Fruit fly (Drosophila melanogaster) whole organism, wandering third instar larva: ENCODE data around the gene CG10031.

Experiments used
- Abd-B ChIP-seq: fragments of >200 bp; optimal IDR thresholded peaks from 2 replicates; lab custom pipeline; 2017; ENCODE audit warnings: missing biosample characterization, missing genetic modification characterization
- CG32264 ChIP-seq: fragments of 200-800 bp; sonication (Bioruptor generic); optimal IDR thresholded peaks from 2 replicates; lab custom pipeline; 2016; ENCODE audit warnings: missing biosample characterization, missing genetic modification characterization
- CG9705 ChIP-seq: fragments of 200-800 bp; sonication (Bioruptor generic); optimal IDR thresholded peaks from 2 replicates; lab custom pipeline; 2018; ENCODE audit warnings: missing biosample characterization, mild to moderate bottlenecking, missing genetic modification characterization
- CrebA ChIP-seq: fragments of 200-800 bp; sonication (Bioruptor generic); optimal IDR thresholded peaks from 2 replicates; lab custom pipeline; 2016; ENCODE audit warnings: missing biosample characterization, mild to moderate bottlenecking, missing genetic modification characterization, borderline replicate concordance
- Dfd ChIP-seq: fragments of >200 bp; optimal IDR thresholded peaks from 2 replicates; lab custom pipeline; 2017; ENCODE audit warnings: missing biosample characterization, missing genetic modification characterization
- Dif ChIP-seq: fragments of 200-275, 200-300 bp; sonication (Bioruptor generic); optimal IDR thresholded peaks from 2 replicates; lab custom pipeline; 2018; ENCODE audit warnings: missing biosample characterization, missing genetic modification characterization; ENCODE audit not compliant: partially characterized antibody
- GATAd ChIP-seq: sonication (Bioruptor generic); optimal IDR thresholded peaks from 2 replicates; lab custom pipeline; 2016; ENCODE audit warnings: missing biosample characterization, missing genetic modification characterization
- HLH106 ChIP-seq: fragments of 200-800 bp; optimal IDR thresholded peaks from 3 replicates; lab custom pipeline; 2019; ENCODE audit warnings: missing biosample characterization, mild to moderate bottlenecking, missing genetic modification characterization, moderate library complexity
- Hnf4 ChIP-seq: fragments of 200-800 bp; sonication (Bioruptor generic); optimal IDR thresholded peaks from 2 replicates; lab custom pipeline; 2016; ENCODE audit warnings: missing biosample characterization, mild to moderate bottlenecking, missing genetic modification characterization
- Hr78 ChIP-seq: fragments of >200 bp; optimal IDR thresholded peaks from 2 replicates; lab custom pipeline; 2017; ENCODE audit warnings: missing biosample characterization, missing genetic modification characterization
- Hr83 ChIP-seq: fragments of 200-300 bp; sonication (Bioruptor generic); optimal IDR thresholded peaks from 2 replicates; lab custom pipeline; 2016; ENCODE audit warnings: missing biosample characterization, mild to moderate bottlenecking, missing genetic modification characterization, moderate library complexity; ENCODE audit not compliant: poor library complexity, severe bottlenecking
- Jra ChIP-seq: sonication (Bioruptor generic); optimal IDR thresholded peaks from 2 replicates; lab custom pipeline; 2016; ENCODE audit warnings: missing biosample characterization, missing genetic modification characterization
- Mio ChIP-seq: sonication (Bioruptor generic); optimal IDR thresholded peaks from 2 replicates; lab custom pipeline; 2016; ENCODE audit warnings: missing biosample characterization, missing genetic modification characterization
- Myc ChIP-seq: fragments of >200 bp; optimal IDR thresholded peaks from 2 replicates; lab custom pipeline; 2017
- N ChIP-seq: fragments of >200 bp; optimal IDR thresholded peaks from 2 replicates; lab custom pipeline; 2018; ENCODE audit warnings: missing biosample characterization, missing external identifiers, missing genetic modification characterization
- OdsH ChIP-seq: fragments of 200-800 bp; sonication (Bioruptor generic); optimal IDR thresholded peaks from 2 replicates; lab custom pipeline; 2016; ENCODE audit warnings: missing biosample characterization, mild to moderate bottlenecking, missing genetic modification characterization
- Rel ChIP-seq, 2 experiments: fragments of 200-800 bp; sonication (Bioruptor generic) in 1 of 2; optimal IDR thresholded peaks; 2 replicates in 1 of 2; 3 replicates in 1 of 2; lab custom pipeline; 2016 to 2019; ENCODE audit warnings: mild to moderate bottlenecking in 2 of 2, missing biosample characterization in 2 of 2, missing genetic modification characterization in 2 of 2, moderate library complexity in 1 of 2
- Sp1 ChIP-seq: fragments of 200-800 bp; sonication (Bioruptor generic); optimal IDR thresholded peaks from 3 replicates; lab custom pipeline; 2019; ENCODE audit warnings: missing biosample characterization, mild to moderate bottlenecking, missing genetic modification characterization, moderate library complexity
- Vsx2 ChIP-seq: fragments of 200-300, 225-300 bp; sonication (Bioruptor generic); optimal IDR thresholded peaks from 2 replicates; lab custom pipeline; 2018; ENCODE audit warnings: missing biosample characterization, missing genetic modification characterization; ENCODE audit not compliant: partially characterized antibody
- br ChIP-seq: fragments of 200-800 bp; sonication (Bioruptor generic); optimal IDR thresholded peaks from 2 replicates; lab custom pipeline; 2016; ENCODE audit warnings: missing biosample characterization, missing genetic modification characterization
- brk ChIP-seq: fragments of 200-800 bp; sonication (Bioruptor generic); optimal IDR thresholded peaks from 2 replicates; lab custom pipeline; 2016; ENCODE audit warnings: missing biosample characterization, mild to moderate bottlenecking, missing genetic modification characterization
- dl ChIP-seq, 2 experiments: fragments of 175-275, 200-275 bp in 1 of 2; fragments of 200-275 bp in 1 of 2; sonication (Bioruptor generic); optimal IDR thresholded peaks; lab custom pipeline; 2018; ENCODE audit warnings: mild to moderate bottlenecking in 2 of 2, missing biosample characterization in 2 of 2, missing genetic modification characterization in 2 of 2, moderate library complexity in 2 of 2; ENCODE audit not compliant: partially characterized antibody in 2 of 2, insufficient read depth in 1 of 2
- dmrt93B ChIP-seq: fragments of 200-800 bp; sonication (Bioruptor generic); optimal IDR thresholded peaks from 2 replicates; lab custom pipeline; 2018; ENCODE audit warnings: missing biosample characterization, mild to moderate bottlenecking, missing genetic modification characterization
- dsf ChIP-seq: sonication (Bioruptor generic); optimal IDR thresholded peaks from 2 replicates; lab custom pipeline; 2016; ENCODE audit warnings: missing biosample characterization, missing genetic modification characterization, borderline replicate concordance
- ey ChIP-seq: fragments of 200-800 bp; sonication (Bioruptor generic); optimal IDR thresholded peaks from 2 replicates; lab custom pipeline; 2016; ENCODE audit warnings: missing biosample characterization, missing genetic modification characterization
- foxo ChIP-seq, 2 experiments: fragments of 200-800 bp; sonication (Bioruptor generic); optimal IDR thresholded peaks; 2 replicates in 1 of 2; 3 replicates in 1 of 2; lab custom pipeline; 2016 to 2017; ENCODE audit warnings: missing biosample characterization in 2 of 2, missing genetic modification characterization in 2 of 2
- fru ChIP-seq: fragments of 200-800 bp; sonication (Bioruptor generic); optimal IDR thresholded peaks from 3 replicates; lab custom pipeline; 2016; ENCODE audit warnings: missing biosample characterization, mild to moderate bottlenecking, missing genetic modification characterization
- h ChIP-seq: fragments of 200-800 bp; sonication (Bioruptor generic); optimal IDR thresholded peaks from 3 replicates; lab custom pipeline; 2016; ENCODE audit warnings: missing biosample characterization, mild to moderate bottlenecking, missing genetic modification characterization
- jim ChIP-seq: fragments of 175-275, 200-325 bp; sonication (Bioruptor generic); optimal IDR thresholded peaks from 2 replicates; lab custom pipeline; 2016; ENCODE audit warnings: missing biosample characterization, mild to moderate bottlenecking, missing genetic modification characterization
- lola ChIP-seq: fragments of >200 bp; optimal IDR thresholded peaks from 2 replicates; lab custom pipeline; 2017; ENCODE audit warnings: missing biosample characterization, missing genetic modification characterization
- pan ChIP-seq: fragments of >200 bp; optimal IDR thresholded peaks from 2 replicates; lab custom pipeline; 2017
- psq ChIP-seq: fragments of 200-800 bp; sonication (Bioruptor generic); optimal IDR thresholded peaks from 3 replicates; lab custom pipeline; 2017; ENCODE audit warnings: missing biosample characterization, mild to moderate bottlenecking, missing genetic modification characterization, moderate library complexity
- rgr ChIP-seq: fragments of 200-800 bp; sonication (Bioruptor generic); optimal IDR thresholded peaks from 3 replicates; lab custom pipeline; 2016; ENCODE audit warnings: missing biosample characterization, mild to moderate bottlenecking, missing genetic modification characterization
- sage ChIP-seq: fragments of 200-800 bp; sonication (Bioruptor generic); optimal IDR thresholded peaks from 2 replicates; lab custom pipeline; 2016; ENCODE audit warnings: missing biosample characterization, mild to moderate bottlenecking, missing genetic modification characterization
- sv ChIP-seq: fragments of 200-800 bp; sonication (Bioruptor generic); optimal IDR thresholded peaks from 3 replicates; lab custom pipeline; 2016; ENCODE audit warnings: missing biosample characterization, missing genetic modification characterization
- tai ChIP-seq: sonication (Bioruptor generic); optimal IDR thresholded peaks from 2 replicates; lab custom pipeline; 2016; ENCODE audit warnings: missing biosample characterization, missing genetic modification characterization
- usp ChIP-seq: fragments of >200 bp; optimal IDR thresholded peaks from 2 replicates; lab custom pipeline; 2017; ENCODE audit warnings: missing biosample characterization, missing genetic modification characterization
- woc ChIP-seq: sonication (Bioruptor generic); optimal IDR thresholded peaks from 2 replicates; lab custom pipeline; 2016; ENCODE audit warnings: missing biosample characterization, mild to moderate bottlenecking, missing genetic modification characterization

Gene CG10031

dm6 chr2L:3655698-3656105, 43.2 kb downstream of the CG10031 start:
- no peak for TF ChIP-seq dl (GFP tag; optimal IDR thresholded peaks at IDR 0.05; lab: Kevin White, UChicago; ENCODE audit: insufficient read depth in 1 of 2, partially characterized antibody in 2 of 2)
- peak; percentile 99 for TF ChIP-seq Hnf4 (GFP tag; lab: Kevin White, UChicago)
- TF ChIP-seq woc: peak; percentile 99
- peak; percentile 72 for TF ChIP-seq GATAd (GFP tag; lab: Kevin White, UChicago)
- TF ChIP-seq CrebA (GFP tag; lab: Kevin White, UChicago): peak; percentile 96
- peak; percentile 99 for TF ChIP-seq rgr
- TF ChIP-seq Sp1: peak; percentile 99
- TF ChIP-seq CG32264 (GFP tag; lab: Kevin White, UChicago): peak; percentile 96
- TF ChIP-seq foxo (GFP tag; optimal IDR thresholded peaks at IDR 0.05; lab: Kevin White, UChicago): peak; percentile 97 to 99
- peak; percentile 99 for TF ChIP-seq OdsH (GFP tag; lab: Kevin White, UChicago)
- TF ChIP-seq usp (GFP tag; lab: Kevin White, UChicago): no peak
- TF ChIP-seq lola (GFP tag; lab: Kevin White, UChicago): no peak
- peak; percentile 91 for TF ChIP-seq dsf
- TF ChIP-seq pan (lab: Kevin White, UChicago): no peak
- TF ChIP-seq Hr83: peak; percentile 80
- TF ChIP-seq N (GFP tag; lab: Kevin White, UChicago): no peak
- TF ChIP-seq sage (GFP tag; lab: Kevin White, UChicago): peak; percentile 96
- peak; percentile 96 for TF ChIP-seq tai (GFP tag; lab: Kevin White, UChicago)
- TF ChIP-seq Abd-B (GFP tag; lab: Kevin White, UChicago): no peak
- TF ChIP-seq Dif: no peak
- TF ChIP-seq br: peak; percentile 99
- TF ChIP-seq Dfd (GFP tag; lab: Kevin White, UChicago): no peak
- TF ChIP-seq sv (GFP tag; lab: Kevin White, UChicago): peak; percentile 97
- TF ChIP-seq psq: peak; percentile 98
- TF ChIP-seq brk: peak; percentile 96
- TF ChIP-seq ey (GFP tag; lab: Kevin White, UChicago): peak; percentile 99
- TF ChIP-seq Rel (GFP tag; optimal IDR thresholded peaks at IDR 0.05; lab: Kevin White, UChicago): peak; percentile 93
- peak; percentile 95 for TF ChIP-seq Rel (tag; optimal IDR thresholded peaks at IDR 0.05; lab: Kevin White, UChicago)
- peak; percentile 99 for TF ChIP-seq fru (GFP tag; lab: Kevin White, UChicago)
- TF ChIP-seq Mio (GFP tag; lab: Kevin White, UChicago): peak; percentile 90
- peak; percentile 99 for TF ChIP-seq HLH106 (tag; lab: Kevin White, UChicago)
- no peak for TF ChIP-seq Myc (lab: Kevin White, UChicago)
- TF ChIP-seq Vsx2 (GFP tag; lab: Kevin White, UChicago): no peak
- peak; percentile 99 for TF ChIP-seq CG9705 (GFP tag; lab: Kevin White, UChicago)
- peak; percentile 61 for TF ChIP-seq jim
- TF ChIP-seq Jra (GFP tag; lab: Kevin White, UChicago): peak; percentile 94
- TF ChIP-seq Hr78 (GFP tag; lab: Kevin White, UChicago): no peak
- peak; percentile 99 for TF ChIP-seq h (GFP tag; lab: Kevin White, UChicago)
- TF ChIP-seq dmrt93B: peak; percentile 97
- TF ChIP-seq, all 38 proteins: peak for 27

dm6 chr2L:3654956-3655618, 43.8 kb downstream of the CG10031 start:
- TF ChIP-seq dsf (no peak), sage (GFP tag; lab: Kevin White, UChicago) (no peak), usp (GFP tag; lab: Kevin White, UChicago) (no peak), CrebA (GFP tag; lab: Kevin White, UChicago) (no peak), CG9705 (GFP tag; lab: Kevin White, UChicago) (no peak), woc (no peak), Dif (no peak), rgr (no peak), Rel (GFP tag; optimal IDR thresholded peaks at IDR 0.05; lab: Kevin White, UChicago) (no peak), Rel (tag; optimal IDR thresholded peaks at IDR 0.05; lab: Kevin White, UChicago) (no peak), Hr78 (GFP tag; lab: Kevin White, UChicago) (no peak), Hnf4 (GFP tag; lab: Kevin White, UChicago) (no peak)
